Fruit fly (Drosophila melanogaster) whole organism, larva: ENCODE data around the gene Osi23.

Experiments
- noc ChIP-seq: fragments of 200-800 bp; sonication (Bioruptor generic); optimal IDR thresholded peaks from 3 replicates; lab custom pipeline; 2019; ENCODE audit warnings: missing biosample characterization, mild to moderate bottlenecking, missing genetic modification characterization, moderate library complexity

The Osi23 gene

dm6 chr3R:30423695-30424094 lies 21.2 kb downstream of the Osi23 start, which contains the start of the genes CG15535 and mRpS18C:
CG15535 (minus strand) TSS chr3R:30423929.
mRpS18C (plus strand) TSS chr3R:30423974.
- TF ChIP-seq noc = no peak

- no peak for TF ChIP-seq noc
These were observed 22.0 kb downstream of the Osi23 start, which contains the start of the genes CG2217 and CG42740 for dm6 chr3R:30422871-30423270. CG2217 (minus strand) TSS chr3R:30422971. CG42740 (minus strand) TSS chr3R:30422971.

dm6 chr3R:30419216-30419615 lies 25.6 kb downstream of the Osi23 start:
- TF ChIP-seq noc = no peak

- TF ChIP-seq noc = no peak
These were observed 28.0 kb downstream of the Osi23 start for dm6 chr3R:30416765-30417274.

- no peak for TF ChIP-seq noc
These were observed 31.1 kb downstream of the Osi23 start for dm6 chr3R:30413795-30414194.

- no peak for TF ChIP-seq noc
These were observed 38.4 kb downstream of the Osi23 start for dm6 chr3R:30406482-30406881.
